Fruit fly (Drosophila melanogaster) whole organism, embryonic: Measurements from ENCODE around the gene CG7512.
A peak's percentile ranks its signal among the peaks of the same experiment; 100 is the strongest.

Source experiments
- Antp ChIP-seq: fragments of 200-800 bp; sonication (Bioruptor generic); optimal IDR thresholded peaks from 3 replicates; lab custom pipeline; 2016; ENCODE audit warnings: missing biosample characterization, missing genetic modification characterization
- Atf-2 ChIP-seq: fragments of 200-800 bp; sonication (Bioruptor generic); optimal IDR thresholded peaks from 2 replicates; lab custom pipeline; 2016; ENCODE audit warnings: missing biosample characterization, missing genetic modification characterization
- CG10209 ChIP-seq: fragments of 200-800 bp; sonication (Bioruptor generic); optimal IDR thresholded peaks from 3 replicates; lab custom pipeline; 2017; ENCODE audit warnings: missing biosample characterization, mild to moderate bottlenecking, missing genetic modification characterization, missing genetic modification reagents
- CG1233 ChIP-seq: fragments of 200-800 bp; sonication (Bioruptor generic); optimal IDR thresholded peaks from 4 replicates; lab custom pipeline; 2018; ENCODE audit warnings: missing biosample characterization, mild to moderate bottlenecking, missing genetic modification characterization
- CG13123 ChIP-seq: fragments of 200-800 bp; sonication (Bioruptor generic); optimal IDR thresholded peaks from 2 replicates; lab custom pipeline; 2016; ENCODE audit warnings: missing biosample characterization, missing genetic modification characterization
- CG13624 ChIP-seq: fragments of 200-800 bp; sonication (Bioruptor generic); optimal IDR thresholded peaks from 2 replicates; lab custom pipeline; 2016; ENCODE audit warnings: missing biosample characterization, missing genetic modification characterization
- CG14441 ChIP-seq: fragments of 200-800 bp; sonication (Bioruptor generic); IDR thresholded peaks from 2 replicates; pipeline ENCODE4 v1.3.6; 2022; ENCODE audit warnings: missing biosample characterization, missing genetic modification characterization
- CG17385 ChIP-seq: fragments of 200-800 bp; sonication (Bioruptor generic); optimal IDR thresholded peaks from 3 replicates; lab custom pipeline; 2018; ENCODE audit warnings: missing biosample characterization, mild to moderate bottlenecking, missing genetic modification characterization
- CG17612 ChIP-seq: fragments of 200-800 bp; sonication (Bioruptor generic); IDR thresholded peaks from 2 replicates; pipeline ENCODE4 v1.3.6; 2022; ENCODE audit warnings: missing biosample characterization, missing genetic modification characterization
- CG18476 ChIP-seq: fragments of 200-800 bp; sonication (Bioruptor generic); optimal IDR thresholded peaks from 2 replicates; lab custom pipeline; 2016; ENCODE audit warnings: missing biosample characterization, mild to moderate bottlenecking, missing genetic modification characterization
- CG31365 ChIP-seq: fragments of 200-800 bp; sonication (Bioruptor generic); optimal IDR thresholded peaks from 2 replicates; lab custom pipeline; 2018; ENCODE audit warnings: missing biosample characterization, mild to moderate bottlenecking, missing genetic modification characterization
- CG3281 ChIP-seq: fragments of 200-800 bp; sonication (Bioruptor generic); optimal IDR thresholded peaks from 3 replicates; lab custom pipeline; 2017; ENCODE audit warnings: missing biosample characterization, mild to moderate bottlenecking, missing genetic modification characterization
- CG7372 ChIP-seq: fragments of 200-800 bp; sonication (Bioruptor generic); IDR thresholded peaks from 2 replicates; pipeline ENCODE4 v1.3.6; 2022; ENCODE audit warnings: missing biosample characterization, missing genetic modification characterization
- CG9215 ChIP-seq: fragments of 200-800 bp; sonication (Bioruptor generic); IDR thresholded peaks from 2 replicates; pipeline ENCODE4 v1.3.6; 2022; ENCODE audit warnings: missing biosample characterization, missing genetic modification characterization
- CG9609 ChIP-seq: fragments of 200-800 bp; sonication (Bioruptor generic); optimal IDR thresholded peaks from 3 replicates; lab custom pipeline; 2016; ENCODE audit warnings: missing biosample characterization, missing genetic modification characterization
- CG9817 ChIP-seq: fragments of 200-800 bp; sonication (Bioruptor generic); optimal IDR thresholded peaks from 2 replicates; lab custom pipeline; 2018; ENCODE audit warnings: missing biosample characterization, mild to moderate bottlenecking, missing genetic modification characterization, moderate library complexity
- CG9876 ChIP-seq: fragments of 200-800 bp; sonication (Bioruptor generic); optimal IDR thresholded peaks from 2 replicates; lab custom pipeline; 2016; ENCODE audit warnings: missing biosample characterization, missing genetic modification characterization
- Chrac-16 ChIP-seq: fragments of 200-800 bp; sonication (Bioruptor generic); optimal IDR thresholded peaks from 3 replicates; lab custom pipeline; 2016; ENCODE audit warnings: missing biosample characterization, missing genetic modification characterization
- Dfd ChIP-seq, 2 experiments: fragments of >200 bp; optimal IDR thresholded peaks; 2 replicates each; lab custom pipeline; 2017; ENCODE audit warnings: missing biosample characterization in 2 of 2, missing genetic modification characterization in 2 of 2
- Doc2 ChIP-seq: fragments of 200-800 bp; sonication (Bioruptor generic); IDR thresholded peaks from 2 replicates; pipeline ENCODE4 v1.3.6; 2022; ENCODE audit warnings: missing biosample characterization, missing genetic modification characterization
- H15 ChIP-seq: fragments of 200-800 bp; sonication (Bioruptor generic); IDR thresholded peaks from 3 replicates; pipeline ENCODE4 v1.3.6; 2022; ENCODE audit warnings: missing biosample characterization, missing genetic modification characterization
- HHEX ChIP-seq: fragments of 200-800 bp; sonication (Bioruptor generic); optimal IDR thresholded peaks from 3 replicates; lab custom pipeline; 2017; ENCODE audit warnings: missing biosample characterization, mild to moderate bottlenecking, missing genetic modification characterization, missing genetic modification reagents
- Hsf ChIP-seq: fragments of 200-800 bp; sonication (Bioruptor generic); optimal IDR thresholded peaks from 3 replicates; lab custom pipeline; 2016; ENCODE audit warnings: missing biosample characterization, missing genetic modification characterization
- NC2β ChIP-seq: fragments of 200-800 bp; sonication (Bioruptor generic); optimal IDR thresholded peaks from 2 replicates; lab custom pipeline; 2016; ENCODE audit warnings: missing biosample characterization, missing genetic modification characterization
- Neu2 ChIP-seq: fragments of 200-800 bp; sonication (Bioruptor generic); optimal IDR thresholded peaks from 3 replicates; lab custom pipeline; 2016; ENCODE audit warnings: missing biosample characterization, missing genetic modification characterization, borderline replicate concordance
- Nf-YA ChIP-seq: fragments of 200-800 bp; sonication (Bioruptor generic); IDR thresholded peaks from 2 replicates; pipeline ENCODE4 v1.3.6; 2022; ENCODE audit warnings: missing biosample characterization, missing genetic modification characterization
- Pdp1 ChIP-seq, 2 experiments: fragments of 200-800 bp; sonication (Bioruptor generic); optimal IDR thresholded peaks; 3 replicates each; lab custom pipeline; 2016; ENCODE audit warnings: missing biosample characterization in 2 of 2, missing genetic modification characterization in 2 of 2, mild to moderate bottlenecking in 1 of 2, moderate library complexity in 1 of 2
- Ravus ChIP-seq: fragments of 200-800 bp; sonication (Bioruptor generic); IDR thresholded peaks from 2 replicates; pipeline ENCODE4 v1.3.6; 2022; ENCODE audit warnings: missing biosample characterization, missing genetic modification characterization
- Side ChIP-seq: fragments of 200-800 bp; sonication (Bioruptor generic); optimal IDR thresholded peaks from 2 replicates; lab custom pipeline; 2016; ENCODE audit warnings: missing biosample characterization, missing genetic modification characterization
- Sin3A ChIP-seq: fragments of >200 bp; optimal IDR thresholded peaks from 2 replicates; lab custom pipeline; 2018
- Sox100B ChIP-seq: fragments of 200-800 bp; sonication (Bioruptor generic); optimal IDR thresholded peaks from 3 replicates; lab custom pipeline; 2018; ENCODE audit warnings: missing biosample characterization, mild to moderate bottlenecking, missing genetic modification characterization
- Stat92E ChIP-seq, 3 experiments: fragments of >200 bp in 2 of 3; fragments of 200-800 bp in 1 of 3; sonication (Bioruptor generic) in 1 of 3; optimal IDR thresholded peaks; 2 replicates each; lab custom pipeline; 2017 to 2019; ENCODE audit warnings: missing biosample characterization in 3 of 3, missing genetic modification characterization in 3 of 3, mild to moderate bottlenecking in 1 of 3, moderate library complexity in 1 of 3
- Taf1 ChIP-seq: fragments of 200-800 bp; sonication (Bioruptor generic); IDR thresholded peaks from 2 replicates; pipeline ENCODE4 v1.3.6; 2022; ENCODE audit warnings: missing biosample characterization, missing genetic modification characterization
- bowl ChIP-seq: fragments of 200-800 bp; sonication (Bioruptor generic); IDR thresholded peaks from 2 replicates; pipeline ENCODE4 v1.3.6; 2022; ENCODE audit warnings: missing biosample characterization, missing genetic modification characterization
- br ChIP-seq: fragments of >200 bp; optimal IDR thresholded peaks from 2 replicates; lab custom pipeline; 2017
- bsh ChIP-seq, 2 experiments: fragments of 200-800 bp; sonication (Bioruptor generic); optimal IDR thresholded peaks; 2 replicates each; lab custom pipeline; 2017 to 2018; ENCODE audit warnings: mild to moderate bottlenecking in 2 of 2, missing biosample characterization in 2 of 2, missing genetic modification characterization in 2 of 2, moderate library complexity in 1 of 2
- dmrt99B ChIP-seq: fragments of 200-800 bp; sonication (Bioruptor generic); optimal IDR thresholded peaks from 2 replicates; lab custom pipeline; 2018; ENCODE audit warnings: missing biosample characterization, mild to moderate bottlenecking, missing genetic modification characterization, moderate library complexity
- hbn ChIP-seq: fragments of 200-800 bp; sonication (Bioruptor generic); IDR thresholded peaks from 2 replicates; pipeline ENCODE4 v1.3.6; 2022; ENCODE audit warnings: missing biosample characterization, missing genetic modification characterization; ENCODE audit not compliant: partially characterized antibody
- inv ChIP-seq: fragments of 200-800 bp; sonication (Bioruptor generic); IDR thresholded peaks from 2 replicates; pipeline ENCODE4 v1.3.6; 2022; ENCODE audit warnings: missing biosample characterization, missing genetic modification characterization; ENCODE audit not compliant: partially characterized antibody
- lov ChIP-seq, 2 experiments: fragments of 200-800 bp in 1 of 2; fragments of >200 bp in 1 of 2; sonication (Bioruptor generic) in 1 of 2; IDR thresholded peaks in 1 of 2; optimal IDR thresholded peaks in 1 of 2; 2 replicates in 1 of 2; 3 replicates in 1 of 2; pipeline versions ENCODE4 v1.3.6 to Lab custom; 2017 to 2022; ENCODE audit warnings: missing biosample characterization in 1 of 2, missing genetic modification characterization in 1 of 2
- maf-S ChIP-seq: fragments of 200-800 bp; sonication (Bioruptor generic); optimal IDR thresholded peaks from 2 replicates; lab custom pipeline; 2016; ENCODE audit warnings: missing biosample characterization, missing genetic modification characterization
- nerfin-1 ChIP-seq: fragments of 200-800 bp; sonication (Bioruptor generic); optimal IDR thresholded peaks from 3 replicates; lab custom pipeline; 2019; ENCODE audit warnings: missing biosample characterization, mild to moderate bottlenecking, missing genetic modification characterization, moderate library complexity
- pb ChIP-seq: fragments of 200-800 bp; sonication (Bioruptor generic); optimal IDR thresholded peaks from 3 replicates; lab custom pipeline; 2016; ENCODE audit warnings: missing biosample characterization, missing genetic modification characterization
- pfk ChIP-seq: fragments of 200-800 bp; sonication (Bioruptor generic); optimal IDR thresholded peaks from 2 replicates; lab custom pipeline; 2018; ENCODE audit warnings: missing biosample characterization, mild to moderate bottlenecking, missing genetic modification characterization, moderate library complexity
- sd ChIP-seq: fragments of 200-800 bp; sonication (Bioruptor generic); optimal IDR thresholded peaks from 3 replicates; lab custom pipeline; 2018; ENCODE audit warnings: missing biosample characterization, mild to moderate bottlenecking, missing genetic modification characterization, moderate library complexity
- shn ChIP-seq: fragments of 200-800 bp; sonication (Bioruptor generic); optimal IDR thresholded peaks from 3 replicates; lab custom pipeline; 2016; ENCODE audit warnings: missing biosample characterization, missing genetic modification characterization
- slou ChIP-seq: fragments of 200-800 bp; sonication (Bioruptor generic); optimal IDR thresholded peaks from 3 replicates; lab custom pipeline; 2016; ENCODE audit warnings: missing biosample characterization, missing genetic modification characterization
- toy ChIP-seq: fragments of 200-800 bp; sonication (Bioruptor generic); IDR thresholded peaks from 2 replicates; pipeline ENCODE4 v1.3.6; 2022; ENCODE audit warnings: missing biosample characterization, missing genetic modification characterization
- twi ChIP-seq: fragments of 200-800 bp; optimal IDR thresholded peaks from 2 replicates; lab custom pipeline; 2019; ENCODE audit warnings: missing biosample characterization, mild to moderate bottlenecking, missing genetic modification characterization, moderate library complexity
- vvl ChIP-seq: fragments of 200-800 bp; sonication (Bioruptor generic); IDR thresholded peaks from 2 replicates; pipeline ENCODE4 v1.3.6; 2022; ENCODE audit warnings: missing biosample characterization, missing genetic modification characterization
- wdn ChIP-seq: fragments of 200-800 bp; sonication (Bioruptor generic); IDR thresholded peaks from 2 replicates; pipeline ENCODE4 v1.3.6; 2022; ENCODE audit warnings: missing biosample characterization, missing genetic modification characterization
- zf30C ChIP-seq: fragments of 200-800 bp; sonication (Bioruptor generic); optimal IDR thresholded peaks from 3 replicates; lab custom pipeline; 2018; ENCODE audit warnings: missing biosample characterization, mild to moderate bottlenecking, missing genetic modification characterization

CG7512 gene

DNA sequence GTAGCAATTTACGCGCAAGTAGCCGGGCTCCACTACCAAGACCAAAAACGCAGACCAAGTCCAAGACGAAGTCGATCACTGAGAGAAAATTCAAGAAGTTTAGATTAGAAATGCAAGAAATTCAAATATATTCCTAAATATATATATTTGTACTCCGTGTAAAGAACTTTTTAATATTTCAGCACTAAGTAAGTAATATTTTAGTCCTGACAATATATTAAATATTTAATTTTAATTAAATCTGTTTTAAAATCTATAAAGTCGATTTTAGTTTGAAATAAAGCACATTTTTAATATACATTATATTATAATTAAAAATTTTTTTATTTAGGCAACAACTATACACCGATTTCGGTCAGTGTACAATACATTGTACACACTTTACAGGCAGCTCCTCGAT lies 46.5 kb upstream of the CG7512 start (continued):
- TF ChIP-seq CG3281 (GFP tag; lab: Kevin White, UChicago), result peak; percentile 23
- TF ChIP-seq CG9876, result no peak
- no peak for TF ChIP-seq CG9215 (GFP tag; lab: Robert Waterston, UW)
- no peak for TF ChIP-seq Atf-2
- TF ChIP-seq wdn (GFP tag; lab: Robert Waterston, UW), result no peak
- TF ChIP-seq bowl (GFP tag; lab: Robert Waterston, UW), result no peak
- no peak for TF ChIP-seq lov (optimal IDR thresholded peaks at IDR 0.05; lab: Kevin White, UChicago)
- TF ChIP-seq lov (GFP tag; IDR thresholded peaks at IDR 0.05; lab: Robert Waterston, UW), result no peak
- no peak for TF ChIP-seq toy (GFP tag; lab: Robert Waterston, UW)
- TF ChIP-seq sd (tag; lab: Kevin White, UChicago), result no peak
- TF ChIP-seq Dfd (GFP tag; optimal IDR thresholded peaks at IDR 0.05; lab: Kevin White, UChicago), result no peak
- no peak for TF ChIP-seq Side (GFP tag; lab: Kevin White, UChicago)
- no peak for TF ChIP-seq CG14441
- TF ChIP-seq Stat92E (GFP tag; optimal IDR thresholded peaks at IDR 0.05; lab: Kevin White, UChicago), result no peak
- TF ChIP-seq nerfin-1 (tag; lab: Kevin White, UChicago), result no peak
- TF ChIP-seq inv (GFP tag; lab: Robert Waterston, UW), result no peak
- TF ChIP-seq zf30C, result no peak
- TF ChIP-seq CG9817 (tag; lab: Kevin White, UChicago), result no peak
- TF ChIP-seq CG18476, result no peak
- TF ChIP-seq pfk (GFP tag; lab: Kevin White, UChicago), result no peak
- no peak for TF ChIP-seq Hsf (GFP tag; lab: Kevin White, UChicago)
- TF ChIP-seq Chrac-16 (GFP tag; lab: Kevin White, UChicago), result no peak
- no peak for TF ChIP-seq br (lab: Kevin White, UChicago)
- no peak for TF ChIP-seq CG17612 (GFP tag; lab: Robert Waterston, UW)
- no peak for TF ChIP-seq Nf-YA (GFP tag; lab: Robert Waterston, UW)
- TF ChIP-seq NC2β (GFP tag; lab: Kevin White, UChicago), result no peak
- no peak for TF ChIP-seq Taf1 (GFP tag; lab: Robert Waterston, UW)
- TF ChIP-seq dmrt99B (tag; lab: Kevin White, UChicago), result peak; percentile 55
- TF ChIP-seq Sox100B, result peak; percentile 58
- TF ChIP-seq twi, result no peak
- no peak for TF ChIP-seq pb
- TF ChIP-seq CG10209 (GFP tag; lab: Kevin White, UChicago), result peak; percentile 28
- TF ChIP-seq Neu2 (GFP tag; lab: Kevin White, UChicago), result no peak
- peak; percentile 3 for TF ChIP-seq CG1233
- TF ChIP-seq Pdp1 (GFP tag; optimal IDR thresholded peaks at IDR 0.05; lab: Kevin White, UChicago), result no peak
- no peak for TF ChIP-seq vvl (GFP tag; lab: Robert Waterston, UW)
- no peak for TF ChIP-seq CG13123 (GFP tag; lab: Kevin White, UChicago)
- TF ChIP-seq CG13624 (GFP tag; lab: Kevin White, UChicago), result no peak
- TF ChIP-seq Antp (GFP tag; lab: Kevin White, UChicago), result no peak
- no peak for TF ChIP-seq H15 (GFP tag; lab: Robert Waterston, UW)
- TF ChIP-seq hbn (GFP tag; lab: Robert Waterston, UW), result no peak
- TF ChIP-seq bsh (GFP tag; optimal IDR thresholded peaks at IDR 0.05; lab: Kevin White, UChicago), result peak in 1 of 2 experiments; percentile 31
- TF ChIP-seq Doc2 (GFP tag; lab: Robert Waterston, UW), result no peak
- TF ChIP-seq CG31365, result no peak
- peak; percentile 22 for TF ChIP-seq HHEX (GFP tag; lab: Kevin White, UChicago)
- no peak for TF ChIP-seq Ravus (GFP tag; lab: Robert Waterston, UW)
- TF ChIP-seq slou (GFP tag; lab: Kevin White, UChicago), result no peak
- peak; percentile 27 for TF ChIP-seq CG17385 (GFP tag; lab: Kevin White, UChicago)
- TF ChIP-seq Sin3A, result no peak
- TF ChIP-seq maf-S (GFP tag; lab: Kevin White, UChicago), result no peak
- TF ChIP-seq CG7372, result no peak
- TF ChIP-seq CG9609 (GFP tag; lab: Kevin White, UChicago), result no peak
- TF ChIP-seq shn (GFP tag; lab: Kevin White, UChicago), result no peak
